Worm (Caenorhabditis elegans) whole organism, young adult: ENCODE measurements around the gene lron-14.

Experiments used
- B0019.2 ChIP-seq: fragments of 200-800 bp; sonication (Bioruptor generic); conservative IDR thresholded peaks from 2 replicates; pipeline ENCODE4 v1.3.6; 2022; ENCODE audit warnings: missing genetic modification reagents, missing genetic modification characterization, missing compliant biosample characterization
- F49E8.2 ChIP-seq: sonication (generic microtip); optimal IDR thresholded peaks from 3 replicates; lab custom pipeline; 2017; ENCODE audit warnings: missing genetic modification characterization, mild to moderate bottlenecking, missing compliant biosample characterization, antibody characterized with exemption, moderate library complexity; ENCODE audit not compliant: insufficient read depth
- F52B5.7 ChIP-seq: sonication (generic microtip); optimal IDR thresholded peaks from 2 replicates; lab custom pipeline; 2016; ENCODE audit warnings: mild to moderate bottlenecking, missing genetic modification characterization, missing compliant biosample characterization
- K12H6.12 ChIP-seq: fragments of 200-800 bp; sonication (Bioruptor generic); optimal IDR thresholded peaks from 2 replicates; lab custom pipeline; 2018; ENCODE audit warnings: mild to moderate bottlenecking, missing genetic modification characterization, missing compliant biosample characterization
- Y53G8AR.9 ChIP-seq: fragments of 200-800 bp; sonication (Bioruptor generic); conservative IDR thresholded peaks from 2 replicates; pipeline ENCODE4 v1.3.6; 2022; ENCODE audit warnings: missing genetic modification reagents, missing genetic modification characterization, missing compliant biosample characterization
- Y56A3A.18 ChIP-seq: fragments of 200-800 bp; sonication (Bioruptor generic); IDR thresholded peaks from 2 replicates; pipeline ENCODE4 v1.3.6; 2022; ENCODE audit warnings: missing genetic modification reagents, missing genetic modification characterization, missing compliant biosample characterization
- Y95B8A.8 ChIP-seq: fragments of 200-800 bp; sonication (Bioruptor generic); IDR thresholded peaks from 2 replicates; pipeline ENCODE4 v1.3.6; 2022; ENCODE audit warnings: missing genetic modification reagents, missing genetic modification characterization, missing compliant biosample characterization
- ZK185.1 ChIP-seq: sonication (generic microtip); optimal IDR thresholded peaks from 2 replicates; lab custom pipeline; 2016; ENCODE audit warnings: mild to moderate bottlenecking, missing genetic modification characterization, missing compliant biosample characterization; ENCODE audit not compliant: poor library complexity, severe bottlenecking
- akir-1 ChIP-seq: fragments of 200-800 bp; sonication (Bioruptor generic); optimal IDR thresholded peaks from 2 replicates; lab custom pipeline; 2018; ENCODE audit warnings: mild to moderate bottlenecking, missing genetic modification characterization, moderate library complexity, missing compliant biosample characterization
- ama-1 ChIP-seq, 3 experiments: fragments of 150-350 bp in 1 of 3; sonication (generic microtip) in 2 of 3; optimal IDR thresholded peaks; 2 replicates each; lab custom pipeline; 2014 to 2018; ENCODE audit warnings: missing biosample characterization in 2 of 3, missing genetic modification characterization in 2 of 3, missing genetic modification reagents in 2 of 3
- ccch-3 ChIP-seq: fragments of 200-800 bp; sonication (Bioruptor generic); optimal IDR thresholded peaks from 2 replicates; lab custom pipeline; 2018; ENCODE audit warnings: mild to moderate bottlenecking, missing genetic modification characterization, missing compliant biosample characterization
- cebp-1 ChIP-seq, 2 experiments: fragments of 200-800 bp in 1 of 2; sonication (Bioruptor generic) in 1 of 2; sonication (generic microtip) in 1 of 2; IDR thresholded peaks in 1 of 2; optimal IDR thresholded peaks in 1 of 2; 2 replicates each; pipeline versions ENCODE4 v1.3.6 to Lab custom; 2017 to 2022; ENCODE audit warnings: missing compliant biosample characterization in 2 of 2, missing genetic modification characterization in 2 of 2, mild to moderate bottlenecking in 1 of 2, missing genetic modification reagents in 1 of 2, moderate library complexity in 1 of 2
- ceh-27 ChIP-seq: fragments of 200-800 bp; sonication (Bioruptor generic); optimal IDR thresholded peaks from 2 replicates; lab custom pipeline; 2018; ENCODE audit warnings: mild to moderate bottlenecking, missing genetic modification characterization, moderate library complexity, missing compliant biosample characterization
- ceh-58 ChIP-seq: fragments of 200-800 bp; sonication (Bioruptor generic); IDR thresholded peaks from 2 replicates; pipeline ENCODE4 v1.3.6; 2022; ENCODE audit warnings: missing genetic modification characterization, missing compliant biosample characterization
- ceh-79 ChIP-seq: sonication (generic microtip); optimal IDR thresholded peaks from 2 replicates; lab custom pipeline; 2017; ENCODE audit warnings: mild to moderate bottlenecking, missing genetic modification characterization, missing compliant biosample characterization
- dox-1 ChIP-seq: fragments of 200-800 bp; sonication (Bioruptor generic); IDR thresholded peaks from 2 replicates; pipeline ENCODE4 v1.3.6; 2022; ENCODE audit warnings: missing genetic modification reagents, missing genetic modification characterization, missing compliant biosample characterization
- efl-1 ChIP-seq: fragments of 150-350 bp; optimal IDR thresholded peaks from 2 replicates; lab custom pipeline; 2014; ENCODE audit warnings: missing biosample characterization, missing genetic modification reagents, missing genetic modification characterization
- egl-44 ChIP-seq: fragments of 200-800 bp; sonication (Bioruptor generic); IDR thresholded peaks from 2 replicates; pipeline ENCODE4 v1.3.6; 2022; ENCODE audit warnings: missing genetic modification reagents, missing genetic modification characterization, missing compliant biosample characterization
- egrh-3 ChIP-seq: fragments of 200-800 bp; sonication (Bioruptor generic); IDR thresholded peaks from 2 replicates; pipeline ENCODE4 v1.3.6; 2022; ENCODE audit warnings: missing genetic modification reagents, missing genetic modification characterization, missing compliant biosample characterization
- ekl-4 ChIP-seq: fragments of 200-800 bp; sonication (Bioruptor generic); IDR thresholded peaks from 2 replicates; pipeline ENCODE4 v1.3.6; 2022; ENCODE audit warnings: missing genetic modification reagents, missing genetic modification characterization, missing compliant biosample characterization
- hmg-20 ChIP-seq: fragments of 200-800 bp; sonication (Bioruptor generic); IDR thresholded peaks from 2 replicates; pipeline ENCODE4 v1.3.6; 2022; ENCODE audit warnings: missing genetic modification reagents, missing genetic modification characterization, missing compliant biosample characterization
- hsf-1 ChIP-seq: fragments of 200-800 bp; sonication (Bioruptor generic); IDR thresholded peaks from 2 replicates; pipeline ENCODE4 v1.3.6; 2022; ENCODE audit warnings: missing genetic modification reagents, missing genetic modification characterization, missing compliant biosample characterization
- let-526 ChIP-seq: fragments of 200-800 bp; sonication (Bioruptor generic); IDR thresholded peaks from 2 replicates; pipeline ENCODE4 v1.3.6; 2022; ENCODE audit warnings: missing genetic modification reagents, missing genetic modification characterization, missing compliant biosample characterization
- lin-40 ChIP-seq: sonication (generic microtip); optimal IDR thresholded peaks from 2 replicates; lab custom pipeline; 2016; ENCODE audit warnings: missing genetic modification characterization, mild to moderate bottlenecking, missing compliant biosample characterization, missing genotype, missing genetic modification reagents
- lin-54 ChIP-seq: fragments of 200-800 bp; sonication (Bioruptor generic); optimal IDR thresholded peaks from 2 replicates; lab custom pipeline; 2018; ENCODE audit warnings: mild to moderate bottlenecking, missing genetic modification characterization, missing compliant biosample characterization
- lsl-1 ChIP-seq: fragments of 200-800 bp; sonication (Bioruptor generic); optimal IDR thresholded peaks from 2 replicates; lab custom pipeline; 2018; ENCODE audit warnings: mild to moderate bottlenecking, missing genetic modification characterization, moderate library complexity, missing compliant biosample characterization
- madf-10 ChIP-seq: sonication (generic microtip); optimal IDR thresholded peaks from 2 replicates; lab custom pipeline; 2016; ENCODE audit warnings: mild to moderate bottlenecking, missing genetic modification characterization, missing compliant biosample characterization
- madf-8 ChIP-seq: fragments of 200-800 bp; sonication (Bioruptor generic); conservative IDR thresholded peaks from 2 replicates; pipeline ENCODE4 v1.3.6; 2022; ENCODE audit warnings: missing genetic modification reagents, missing genetic modification characterization, missing compliant biosample characterization
- mcd-1 ChIP-seq: fragments of 200-800 bp; sonication (Bioruptor generic); IDR thresholded peaks from 2 replicates; pipeline ENCODE4 v1.3.6; 2022; ENCODE audit warnings: missing genetic modification reagents, missing genetic modification characterization, missing compliant biosample characterization
- mes-4 ChIP-seq: sonication (generic microtip); optimal IDR thresholded peaks from 2 replicates; lab custom pipeline; 2016; ENCODE audit warnings: missing genotype, missing genetic modification characterization, missing compliant biosample characterization
- nhr-120 ChIP-seq: fragments of 200-800 bp; sonication (Bioruptor generic); IDR thresholded peaks from 2 replicates; pipeline ENCODE4 v1.3.6; 2022; ENCODE audit warnings: missing genetic modification characterization, missing compliant biosample characterization
- nhr-179 ChIP-seq: sonication (generic microtip); optimal IDR thresholded peaks from 2 replicates; lab custom pipeline; 2016; ENCODE audit warnings: mild to moderate bottlenecking, missing genetic modification characterization, missing compliant biosample characterization
- nhr-80 ChIP-seq: sonication (generic microtip); optimal IDR thresholded peaks from 2 replicates; lab custom pipeline; 2016; ENCODE audit warnings: missing genetic modification characterization, missing compliant biosample characterization
- nhr-90 ChIP-seq: sonication (generic microtip); optimal IDR thresholded peaks from 2 replicates; lab custom pipeline; 2016; ENCODE audit warnings: missing genotype, mild to moderate bottlenecking, missing genetic modification characterization, missing compliant biosample characterization
- pbrm-1 ChIP-seq: fragments of 200-800 bp; sonication (Bioruptor generic); IDR thresholded peaks from 2 replicates; pipeline ENCODE4 v1.3.6; 2022; ENCODE audit warnings: missing genetic modification reagents, missing genetic modification characterization, missing compliant biosample characterization
- rcor-1 ChIP-seq: fragments of 200-800 bp; sonication (Bioruptor generic); IDR thresholded peaks from 2 replicates; pipeline ENCODE4 v1.3.6; 2022; ENCODE audit warnings: missing genetic modification reagents, missing genetic modification characterization, missing compliant biosample characterization
- rpc-1 ChIP-seq, 2 experiments: fragments of 150-350 bp in 1 of 2; sonication (generic microtip) in 1 of 2; optimal IDR thresholded peaks; 2 replicates each; lab custom pipeline; 2014 to 2018; ENCODE audit warnings: missing biosample characterization in 1 of 2, missing genetic modification characterization in 1 of 2, missing genetic modification reagents in 1 of 2, missing genotype in 1 of 2
- snpc-1.1 ChIP-seq: sonication (generic microtip); optimal IDR thresholded peaks from 2 replicates; lab custom pipeline; 2017; ENCODE audit warnings: missing genetic modification characterization, mild to moderate bottlenecking, missing compliant biosample characterization, antibody characterized with exemption, moderate library complexity, missing genotype, missing genetic modification reagents; ENCODE audit not compliant: insufficient read depth
- snpc-3.4 ChIP-seq: sonication (generic microtip); optimal IDR thresholded peaks from 2 replicates; lab custom pipeline; 2017; ENCODE audit warnings: missing genetic modification characterization, mild to moderate bottlenecking, missing compliant biosample characterization, antibody characterized with exemption, moderate library complexity, missing genotype, missing genetic modification reagents
- somi-1 ChIP-seq: fragments of 200-800 bp; sonication (Bioruptor generic); optimal IDR thresholded peaks from 2 replicates; lab custom pipeline; 2018; ENCODE audit warnings: mild to moderate bottlenecking, missing genetic modification characterization, missing compliant biosample characterization
- tbp1 ChIP-seq: fragments of 200-800 bp; sonication (Bioruptor generic); optimal IDR thresholded peaks from 2 replicates; lab custom pipeline; 2018; ENCODE audit warnings: mild to moderate bottlenecking, missing genetic modification characterization, missing compliant biosample characterization
- tbx-9 ChIP-seq: sonication (generic microtip); optimal IDR thresholded peaks from 2 replicates; lab custom pipeline; 2016; ENCODE audit warnings: borderline replicate concordance, missing genetic modification characterization, inconsistent platforms, missing compliant biosample characterization
- ztf-18 ChIP-seq: sonication (generic microtip); optimal IDR thresholded peaks from 2 replicates; lab custom pipeline; 2016; ENCODE audit warnings: missing genotype, mild to moderate bottlenecking, missing genetic modification characterization, missing compliant biosample characterization
- ztf-25 ChIP-seq: fragments of 200-800 bp; sonication (Bioruptor generic); IDR thresholded peaks from 2 replicates; pipeline ENCODE4 v1.3.6; 2022; ENCODE audit warnings: missing genetic modification reagents, missing genetic modification characterization, missing compliant biosample characterization
- ztf-3 ChIP-seq: fragments of 200-800 bp; sonication (Bioruptor generic); optimal IDR thresholded peaks from 2 replicates; lab custom pipeline; 2018; ENCODE audit warnings: mild to moderate bottlenecking, missing genetic modification characterization, missing compliant biosample characterization
- ztf-6 ChIP-seq: fragments of 200-800 bp; sonication (Bioruptor generic); IDR thresholded peaks from 2 replicates; pipeline ENCODE4 v1.3.6; 2022; ENCODE audit warnings: missing genetic modification reagents, missing genetic modification characterization, missing compliant biosample characterization

Gene lron-14

ce11 chrIV:9563529-9564376 is 2.7 kb downstream of the lron-14 start (continued):
- TF ChIP-seq dox-1 (GFP tag; lab: Robert Waterston, UW) (no peak), F49E8.2 (no peak), lsl-1 (no peak), nhr-120 (GFP tag; lab: Robert Waterston, UW) (0 out of 2 replicates have a peak, but pooled peaks have one; percentile 69), lin-54 (GFP tag; lab: Kevin White, UChicago) (no peak), egl-44 (GFP tag; lab: Robert Waterston, UW) (0 out of 2 replicates have a peak, but pooled peaks have one; percentile 39), snpc-1.1 (tag; lab: Kevin White, UChicago) (no peak), akir-1 (GFP tag; lab: Kevin White, UChicago) (no peak), snpc-3.4 (tag; lab: Kevin White, UChicago) (no peak), Y53G8AR.9 (GFP tag; lab: Robert Waterston, UW) (no peak), hsf-1 (GFP tag; lab: Robert Waterston, UW) (no peak), ekl-4 (GFP tag; lab: Robert Waterston, UW) (no peak), mcd-1 (GFP tag; lab: Robert Waterston, UW) (no peak), ZK185.1 (tag; lab: Kevin White, UChicago) (no peak), ztf-18 (tag; lab: Kevin White, UChicago) (peak; percentile 22), let-526 (no peak), somi-1 (GFP tag; lab: Kevin White, UChicago) (no peak), ztf-3 (GFP tag; lab: Kevin White, UChicago) (no peak), mes-4 (tag; lab: Kevin White, UChicago) (no peak), Y95B8A.8 (no peak), ceh-58 (no peak), K12H6.12 (no peak), nhr-90 (tag; lab: Kevin White, UChicago) (peak; percentile 18), ceh-79 (tag; lab: Kevin White, UChicago) (peak; percentile 83), nhr-80 (tag; lab: Kevin White, UChicago) (no peak), efl-1 (GFP tag; lab: Kevin White, UChicago) (no peak), tbx-9 (tag; lab: Kevin White, UChicago) (no peak), F52B5.7 (tag; lab: Kevin White, UChicago) (peak; percentile 0), ztf-6 (GFP tag; lab: Robert Waterston, UW) (no peak), nhr-179 (tag; lab: Kevin White, UChicago) (no peak), madf-8 (GFP tag; lab: Robert Waterston, UW) (no peak), rcor-1 (GFP tag; lab: Robert Waterston, UW) (no peak), madf-10 (tag; lab: Kevin White, UChicago) (no peak), ceh-27 (GFP tag; lab: Kevin White, UChicago) (no peak), ccch-3 (GFP tag; lab: Kevin White, UChicago) (no peak), cebp-1 (GFP tag; IDR thresholded peaks at IDR 0.05; lab: Robert Waterston, UW) (no peak), cebp-1 (tag; optimal IDR thresholded peaks at IDR 0.05; lab: Kevin White, UChicago) (no peak), ama-1 (optimal IDR thresholded peaks at IDR 0.05; lab: Kevin White, UChicago) (no peak), ama-1 (GFP tag; optimal IDR thresholded peaks at IDR 0.05; lab: Kevin White, UChicago) (no peak), hmg-20 (GFP tag; lab: Robert Waterston, UW) (no peak), ztf-25 (GFP tag; lab: Robert Waterston, UW) (no peak), B0019.2 (no peak), Y56A3A.18 (GFP tag; lab: Robert Waterston, UW) (no peak), egrh-3 (GFP tag; lab: Robert Waterston, UW) (peak; percentile 90), lin-40 (tag; lab: Kevin White, UChicago) (peak; percentile 54), pbrm-1 (GFP tag; lab: Robert Waterston, UW) (no peak), tbp1 (GFP tag; lab: Kevin White, UChicago) (no peak), rpc-1 (optimal IDR thresholded peaks at IDR 0.05; lab: Kevin White, UChicago) (no peak), rpc-1 (tag; optimal IDR thresholded peaks at IDR 0.05; lab: Kevin White, UChicago) (no peak)
